Worm (Caenorhabditis elegans): ENCODE measurements around the gene cyp-13A5.

- TF ChIP-seq aly-2 (tag; optimal IDR thresholded peaks at IDR 0.05) = no peak
- TF ChIP-seq nhr-76 (tag; optimal IDR thresholded peaks at IDR 0.05) = no peak
- TF ChIP-seq ama-1 (optimal IDR thresholded peaks at IDR 0.05) = no peak
- no peak for TF ChIP-seq lsy-2 (tag; optimal IDR thresholded peaks at IDR 0.05)
- TF ChIP-seq nhr-28 (tag; optimal IDR thresholded peaks at IDR 0.05) = no peak
- no peak for TF ChIP-seq lin-1 (GFP tag; IDR thresholded peaks at IDR 0.05)
- TF ChIP-seq mxl-3 (GFP tag; optimal IDR thresholded peaks at IDR 0.05) = no peak
- TF ChIP-seq lin-15B (tag; optimal IDR thresholded peaks at IDR 0.05) = no peak
- TF ChIP-seq unc-62 (GFP tag; optimal IDR thresholded peaks at IDR 0.05 in 1 of 2) = no peak
- TF ChIP-seq unc-62 (tag; optimal IDR thresholded peaks at IDR 0.05) = no peak
- TF ChIP-seq dpl-1 (GFP tag; optimal IDR thresholded peaks at IDR 0.05) = no peak
- no peak for TF ChIP-seq nhr-237 (tag; optimal IDR thresholded peaks at IDR 0.05)
- TF ChIP-seq zfp-2 (tag; optimal IDR thresholded peaks at IDR 0.05) = no peak
- TF ChIP-seq pha-4 (GFP tag; IDR thresholded peaks at IDR 0.05) = no peak
- no peak for TF ChIP-seq pha-4 (tag; optimal IDR thresholded peaks at IDR 0.05)
- TF ChIP-seq spr-3 (GFP tag; optimal IDR thresholded peaks at IDR 0.05) = no peak
These were observed 26.1 kb downstream of the cyp-13A5 start, which contains the start of gene ZK1321.4 for ce11 chrII:9773892-9774581.

Data from whole organism, L4 larva.